4 fruit fly cellular contexts compared by ENCODE assay signal in genomic region chr3L:771361-771760, dm6.
TF ChIP-seq lines count a peak whose summit lies in the region.

No protein-coding gene starts in this region.

- TF ChIP-seq CTCF in whole organism, embryonic (GFP tag; optimal IDR thresholded peaks at IDR 0.05; lab: Kevin White, UChicago): peak; percentile 29

TF ChIP-seq in whole organism, embryonic, 481 proteins besides CTCF, POLR2A, EP300 and RAD21 (continues in another document):
- TF ChIP-seq CG15479 (GFP tag; optimal IDR thresholded peaks at IDR 0.05; lab: Kevin White, UChicago) (no peak), Fer1 (GFP tag; optimal IDR thresholded peaks at IDR 0.05; lab: Kevin White, UChicago) (peak; percentile 57), CG17612 (GFP tag; IDR thresholded peaks at IDR 0.05; lab: Robert Waterston, UW) (no peak), gt (GFP tag; IDR thresholded peaks at IDR 0.05; lab: Robert Waterston, UW) (peak; percentile 55; the same call in 1 of the 2 replicates), az2 (GFP tag; optimal IDR thresholded peaks at IDR 0.05; lab: Kevin White, UChicago) (peak; percentile 65), ATbp (GFP tag; optimal IDR thresholded peaks at IDR 0.05; lab: Kevin White, UChicago) (peak; percentile 78), ssp (GFP tag; IDR thresholded peaks at IDR 0.05; lab: Robert Waterston, UW) (peak; percentile 59), Aef1 (GFP tag; IDR thresholded peaks at IDR 0.05; lab: Robert Waterston, UW) (peak; percentile 31; the same call in 1 of the 3 replicates), Ada2b (GFP tag; IDR thresholded peaks at IDR 0.05; lab: Robert Waterston, UW) (peak; percentile 54), CG12219 (GFP tag; optimal IDR thresholded peaks at IDR 0.05; lab: Kevin White, UChicago) (peak; percentile 80), cas (GFP tag; IDR thresholded peaks at IDR 0.05; lab: Robert Waterston, UW) (no peak), CG10274 (GFP tag; optimal IDR thresholded peaks at IDR 0.05; lab: Kevin White, UChicago) (no peak), CG18262 (tag; optimal IDR thresholded peaks at IDR 0.05; lab: Kevin White, UChicago) (peak; percentile 72), CG31224 (GFP tag; IDR thresholded peaks at IDR 0.05; lab: Robert Waterston, UW) (peak; percentile 39; the same call in 1 of the 2 replicates), aop (GFP tag; IDR thresholded peaks at IDR 0.05; lab: Robert Waterston, UW) (no peak), zfh1 (GFP tag; IDR thresholded peaks at IDR 0.05; lab: Robert Waterston, UW) (peak; percentile 83), pfk (GFP tag; optimal IDR thresholded peaks at IDR 0.05; lab: Kevin White, UChicago) (no peak), tup (GFP tag; optimal IDR thresholded peaks at IDR 0.05; lab: Kevin White, UChicago) (no peak), ci (GFP tag; IDR thresholded peaks at IDR 0.05; lab: Robert Waterston, UW) (peak; percentile 79), CG14965 (GFP tag; optimal IDR thresholded peaks at IDR 0.05; lab: Kevin White, UChicago; ENCODE audit: borderline replicate concordance) (no peak), fd64A (GFP tag; optimal IDR thresholded peaks at IDR 0.05; lab: Kevin White, UChicago) (peak; percentile 3), rib (GFP tag; IDR thresholded peaks at IDR 0.05; lab: Robert Waterston, UW) (no peak)

TF ChIP-seq in whole organism, prepupa, 60 proteins besides CTCF, POLR2A, EP300 and RAD21 (continues in another document):
- TF ChIP-seq CG8632 (GFP tag; optimal IDR thresholded peaks at IDR 0.05; lab: Kevin White, UChicago) (peak; percentile 83), achi (GFP tag; optimal IDR thresholded peaks at IDR 0.05; lab: Kevin White, UChicago) (peak; percentile 86), CG6808 (GFP tag; optimal IDR thresholded peaks at IDR 0.05; lab: Kevin White, UChicago) (peak; percentile 58), CG32006 (GFP tag; optimal IDR thresholded peaks at IDR 0.05; lab: Kevin White, UChicago) (peak; percentile 82), Met (GFP tag; optimal IDR thresholded peaks at IDR 0.05; lab: Kevin White, UChicago) (peak; percentile 91), CG7368 (GFP tag; optimal IDR thresholded peaks at IDR 0.05; lab: Kevin White, UChicago) (peak; percentile 76), CG6792 (GFP tag; optimal IDR thresholded peaks at IDR 0.05; lab: Kevin White, UChicago) (peak; percentile 87), dsx (GFP tag; optimal IDR thresholded peaks at IDR 0.05; lab: Kevin White, UChicago; ENCODE audit: poor library complexity, severe bottlenecking) (peak; percentile 72), CG11294 (GFP tag; IDR thresholded peaks at IDR 0.05; lab: Robert Waterston, UW) (peak; percentile 62; the same call in 1 of the 2 replicates), CG9139 (GFP tag; optimal IDR thresholded peaks at IDR 0.05; lab: Kevin White, UChicago) (peak; percentile 48), CG1621 (tag; optimal IDR thresholded peaks at IDR 0.05; lab: Kevin White, UChicago) (peak; percentile 83), topi (GFP tag; optimal IDR thresholded peaks at IDR 0.05; lab: Kevin White, UChicago) (peak; percentile 90), CG10631 (GFP tag; optimal IDR thresholded peaks at IDR 0.05; lab: Kevin White, UChicago) (peak; percentile 77), Lpt (GFP tag; optimal IDR thresholded peaks at IDR 0.05; lab: Kevin White, UChicago) (peak; percentile 71), esn (GFP tag; optimal IDR thresholded peaks at IDR 0.05; lab: Kevin White, UChicago) (peak; percentile 90), net (GFP tag; optimal IDR thresholded peaks at IDR 0.05; lab: Kevin White, UChicago) (peak; percentile 83), Hr39 (GFP tag; optimal IDR thresholded peaks at IDR 0.05; lab: Kevin White, UChicago) (peak; percentile 90), CG3032 (tag; optimal IDR thresholded peaks at IDR 0.05; lab: Kevin White, UChicago) (peak; percentile 68), CG15336 (GFP tag; IDR thresholded peaks at IDR 0.05; lab: Robert Waterston, UW) (peak; percentile 83), CG4318 (GFP tag; optimal IDR thresholded peaks at IDR 0.05; lab: Kevin White, UChicago) (peak; percentile 67), Gug (GFP tag; IDR thresholded peaks at IDR 0.05; lab: Robert Waterston, UW) (peak; percentile 73), CG3919 (GFP tag; optimal IDR thresholded peaks at IDR 0.05; lab: Kevin White, UChicago) (peak; percentile 88), CG8119 (GFP tag; IDR thresholded peaks at IDR 0.05; lab: Robert Waterston, UW) (peak; percentile 82)

TF ChIP-seq in whole organism, pupa, 21 proteins besides CTCF, POLR2A, EP300 and RAD21:
- peak; percentile 77 for TF ChIP-seq CG8159 (tag; optimal IDR thresholded peaks at IDR 0.05; lab: Kevin White, UChicago)
- 0 out of 2 replicates have a peak, but pooled peaks have one; percentile 26 for TF ChIP-seq CG10348 (GFP tag; IDR thresholded peaks at IDR 0.05; lab: Robert Waterston, UW)
- no peak for TF ChIP-seq rn (GFP tag; IDR thresholded peaks at IDR 0.05; lab: Robert Waterston, UW)
- TF ChIP-seq CG32121 (GFP tag; IDR thresholded peaks at IDR 0.05; lab: Robert Waterston, UW): peak; percentile 69; the same call in 1 of the 2 replicates
- TF ChIP-seq EcR (GFP tag; optimal IDR thresholded peaks at IDR 0.05; lab: Kevin White, UChicago): no peak
- TF ChIP-seq Ets98B (GFP tag; IDR thresholded peaks at IDR 0.05; lab: Robert Waterston, UW): peak; percentile 82
- TF ChIP-seq CG12605 (GFP tag; IDR thresholded peaks at IDR 0.05; lab: Robert Waterston, UW): peak; percentile 76; the same call in 1 of the 2 replicates
- TF ChIP-seq Pif1B (GFP tag; optimal IDR thresholded peaks at IDR 0.05; lab: Kevin White, UChicago): peak; percentile 85
- peak; percentile 85 for TF ChIP-seq fd96Ca (GFP tag; IDR thresholded peaks at IDR 0.05; lab: Robert Waterston, UW)
- peak; percentile 81 for TF ChIP-seq CG14655 (GFP tag; optimal IDR thresholded peaks at IDR 0.05; lab: Kevin White, UChicago)
- TF ChIP-seq Pif1A (GFP tag; optimal IDR thresholded peaks at IDR 0.05; lab: Kevin White, UChicago): peak; percentile 86
- peak; percentile 81 for TF ChIP-seq CG17806 (tag; optimal IDR thresholded peaks at IDR 0.05; lab: Kevin White, UChicago)
- peak; percentile 79 for TF ChIP-seq CG9948 (tag; optimal IDR thresholded peaks at IDR 0.05; lab: Kevin White, UChicago)
- peak; percentile 77 for TF ChIP-seq CG8301 (tag; optimal IDR thresholded peaks at IDR 0.05; lab: Kevin White, UChicago)
- TF ChIP-seq CG13204 (GFP tag; optimal IDR thresholded peaks at IDR 0.05; lab: Kevin White, UChicago): peak; percentile 41
- TF ChIP-seq gl (tag; optimal IDR thresholded peaks at IDR 0.05; lab: Kevin White, UChicago): peak; percentile 72
- TF ChIP-seq CG34367 (tag; optimal IDR thresholded peaks at IDR 0.05; lab: Kevin White, UChicago): peak; percentile 79
- peak; percentile 75 for TF ChIP-seq CG15710 (tag; optimal IDR thresholded peaks at IDR 0.05; lab: Kevin White, UChicago)
- peak; percentile 86 for TF ChIP-seq Snoo (tag; optimal IDR thresholded peaks at IDR 0.05; lab: Kevin White, UChicago)
- TF ChIP-seq D1 (tag; optimal IDR thresholded peaks at IDR 0.05; lab: Kevin White, UChicago): no peak
- peak; percentile 84 for TF ChIP-seq CG4496 (GFP tag; IDR thresholded peaks at IDR 0.05; lab: Robert Waterston, UW)

TF ChIP-seq in whole organism, wandering third instar larva, 38 proteins besides CTCF, POLR2A, EP300 and RAD21:
- TF ChIP-seq fru (GFP tag; optimal IDR thresholded peaks at IDR 0.05; lab: Kevin White, UChicago) (peak; percentile 88), CG32264 (GFP tag; optimal IDR thresholded peaks at IDR 0.05; lab: Kevin White, UChicago) (peak; percentile 64), psq (GFP tag; optimal IDR thresholded peaks at IDR 0.05; lab: Kevin White, UChicago) (peak; percentile 61), Dif (GFP tag; optimal IDR thresholded peaks at IDR 0.05; lab: Kevin White, UChicago; ENCODE audit: partially characterized antibody) (no peak), rgr (GFP tag; optimal IDR thresholded peaks at IDR 0.05; lab: Kevin White, UChicago) (peak; percentile 85), dl (GFP tag; optimal IDR thresholded peaks at IDR 0.05; lab: Kevin White, UChicago; ENCODE audit: insufficient read depth in 1 of 2, partially characterized antibody in 2 of 2) (no peak), usp (GFP tag; optimal IDR thresholded peaks at IDR 0.05; lab: Kevin White, UChicago) (no peak), Rel (GFP tag; optimal IDR thresholded peaks at IDR 0.05; lab: Kevin White, UChicago) (peak; percentile 31), Rel (tag; optimal IDR thresholded peaks at IDR 0.05; lab: Kevin White, UChicago) (no peak), h (GFP tag; optimal IDR thresholded peaks at IDR 0.05; lab: Kevin White, UChicago) (peak; percentile 86), Hnf4 (GFP tag; optimal IDR thresholded peaks at IDR 0.05; lab: Kevin White, UChicago) (peak; percentile 77), br (GFP tag; optimal IDR thresholded peaks at IDR 0.05; lab: Kevin White, UChicago) (peak; percentile 84), brk (GFP tag; optimal IDR thresholded peaks at IDR 0.05; lab: Kevin White, UChicago) (peak; percentile 44), OdsH (GFP tag; optimal IDR thresholded peaks at IDR 0.05; lab: Kevin White, UChicago) (peak; percentile 75), foxo (GFP tag; optimal IDR thresholded peaks at IDR 0.05; lab: Kevin White, UChicago) (peak; percentile 8 to 84), ey (GFP tag; optimal IDR thresholded peaks at IDR 0.05; lab: Kevin White, UChicago) (peak; percentile 78), Jra (GFP tag; optimal IDR thresholded peaks at IDR 0.05; lab: Kevin White, UChicago) (no peak), HLH106 (tag; optimal IDR thresholded peaks at IDR 0.05; lab: Kevin White, UChicago) (peak; percentile 73), dmrt93B (GFP tag; optimal IDR thresholded peaks at IDR 0.05; lab: Kevin White, UChicago) (peak; percentile 45), dsf (GFP tag; optimal IDR thresholded peaks at IDR 0.05; lab: Kevin White, UChicago; ENCODE audit: borderline replicate concordance) (no peak), Abd-B (GFP tag; optimal IDR thresholded peaks at IDR 0.05; lab: Kevin White, UChicago) (no peak), Sp1 (GFP tag; optimal IDR thresholded peaks at IDR 0.05; lab: Kevin White, UChicago) (peak; percentile 63), woc (GFP tag; optimal IDR thresholded peaks at IDR 0.05; lab: Kevin White, UChicago) (peak; percentile 68), sage (GFP tag; optimal IDR thresholded peaks at IDR 0.05; lab: Kevin White, UChicago) (peak; percentile 57), Vsx2 (GFP tag; optimal IDR thresholded peaks at IDR 0.05; lab: Kevin White, UChicago; ENCODE audit: partially characterized antibody) (no peak)

Comparison
In these comparisons a context has a peak if more than half of its experiments do, and no peak if none do; other contexts are left out.
1. Of the 7 proteins assayed by ChIP-seq in both whole organism, embryonic and whole organism, prepupa: peak only in whole organism, embryonic: none; only in whole organism, prepupa: CG16779, CG6854, Hr39 and Lpt; in both: Blimp-1, Gug and Sox102F; in neither: 0.